Worm (Caenorhabditis elegans) whole organism, L4 larva: ENCODE results near the gene Y47D3A.13.

Source experiments
- ceh-62 ChIP-seq: sonication (generic microtip); optimal IDR thresholded peaks from 2 replicates; lab custom pipeline; 2017; ENCODE audit warnings: missing biosample characterization, missing genetic modification characterization
- ceh-82 ChIP-seq: sonication (generic microtip); optimal IDR thresholded peaks from 2 replicates; lab custom pipeline; 2017; ENCODE audit warnings: missing biosample characterization, missing genetic modification characterization
- dmd-8 ChIP-seq: fragments of 200-800 bp; sonication (Bioruptor generic); IDR thresholded peaks from 2 replicates; pipeline ENCODE4 v1.3.6; 2022; ENCODE audit warnings: missing genetic modification characterization, missing compliant biosample characterization
- lin-29 ChIP-seq: fragments of 200-800 bp; sonication (Bioruptor generic); IDR thresholded peaks from 2 replicates; pipeline ENCODE4 v1.3.6; 2022; ENCODE audit warnings: missing genetic modification reagents, missing genetic modification characterization, missing compliant biosample characterization
- lin-39 ChIP-seq: fragments of 150-350 bp; optimal IDR thresholded peaks from 2 replicates; lab custom pipeline; 2014; ENCODE audit warnings: missing biosample characterization, missing genetic modification reagents, missing genetic modification characterization
- mep-1 ChIP-seq: fragments of 150-350 bp; sonication (generic microtip); optimal IDR thresholded peaks from 3 replicates; lab custom pipeline; 2014; ENCODE audit warnings: missing biosample characterization, missing genetic modification characterization
- nhr-237 ChIP-seq: sonication (generic microtip); optimal IDR thresholded peaks from 2 replicates; lab custom pipeline; 2017; ENCODE audit warnings: missing biosample characterization, missing genetic modification characterization
- set-16 ChIP-seq: fragments of 200-800 bp; sonication (Bioruptor generic); IDR thresholded peaks from 2 replicates; pipeline ENCODE4 v1.3.6; 2022; ENCODE audit warnings: missing genetic modification reagents, missing genetic modification characterization, missing compliant biosample characterization
- unc-62 ChIP-seq, 3 experiments: fragments of 150-350 bp in 1 of 3; sonication (generic microtip); optimal IDR thresholded peaks in 2 of 3; peaks in 1 of 3; 1 replicate in 1 of 3; 2 replicates in 2 of 3; lab custom pipeline; 2014 to 2017; ENCODE audit warnings: missing biosample characterization in 3 of 3, missing genetic modification characterization in 3 of 3, missing genetic modification reagents in 3 of 3, missing genotype in 1 of 3
- zag-1 ChIP-seq: fragments of 150-350 bp; optimal IDR thresholded peaks from 2 replicates; lab custom pipeline; 2014; ENCODE audit warnings: missing biosample characterization, missing genetic modification characterization

DNA sequence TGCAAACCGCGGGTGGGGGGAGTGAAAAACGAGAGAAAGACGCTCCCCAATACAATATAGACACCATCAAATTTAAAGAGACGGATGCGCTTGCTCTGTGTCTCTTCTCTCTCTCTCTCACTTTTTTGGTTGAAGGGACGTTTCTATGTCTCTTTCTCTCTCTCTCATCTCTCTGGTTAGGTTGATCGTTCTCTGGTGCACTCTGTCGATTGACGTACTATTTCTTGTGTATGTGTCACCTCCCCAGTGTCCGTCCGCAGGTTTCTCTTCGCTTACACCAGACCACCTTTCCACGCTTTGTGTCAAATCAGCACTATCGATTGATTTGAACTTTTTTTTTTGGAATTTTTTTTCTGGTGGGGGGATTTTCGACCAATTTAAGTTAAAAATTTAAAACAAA lies 19.5 kb upstream of the Y47D3A.13 start:
- TF ChIP-seq mep-1 (tag; lab: Kevin White, UChicago), result peak; percentile 91
- no peak for TF ChIP-seq dmd-8 (GFP tag; lab: Robert Waterston, UW)
- peak in 1 of 2 experiments; percentile 99 for TF ChIP-seq unc-62 (GFP tag; optimal IDR thresholded peaks at IDR 0.05 in 1 of 2; lab: Kevin White, UChicago)
- TF ChIP-seq unc-62 (tag; optimal IDR thresholded peaks at IDR 0.05; lab: Kevin White, UChicago), result no peak
- no peak for TF ChIP-seq ceh-82 (tag; lab: Kevin White, UChicago)
- no peak for TF ChIP-seq ceh-62 (tag; lab: Kevin White, UChicago)
- no peak for TF ChIP-seq nhr-237 (tag; lab: Kevin White, UChicago)
- TF ChIP-seq lin-39 (tag; lab: Kevin White, UChicago), result no peak
- no peak for TF ChIP-seq lin-29 (GFP tag; lab: Robert Waterston, UW)
- no peak for TF ChIP-seq zag-1 (tag; lab: Kevin White, UChicago)
- TF ChIP-seq set-16 (GFP tag; lab: Robert Waterston, UW), result no peak
